Fruit fly (Drosophila melanogaster) whole organism, adult: ENCODE measurements around the gene CG8773.

Experiments used
- CG12768 ChIP-seq: fragments of 200-800 bp; sonication (Bioruptor generic); optimal IDR thresholded peaks from 2 replicates; lab custom pipeline; 2017; ENCODE audit warnings: missing biosample characterization, missing genetic modification characterization, mild to moderate bottlenecking, moderate library complexity, missing genetic modification reagents
- bab1 ChIP-seq: fragments of 200-800 bp; sonication (Bioruptor generic); optimal IDR thresholded peaks from 3 replicates; lab custom pipeline; 2019; ENCODE audit warnings: missing biosample characterization, mild to moderate bottlenecking, missing genetic modification characterization, moderate library complexity

dm6 chr3R:13298114-13298818 lies 3.7 kb downstream of the CG8773 start, which contains the start of gene CG8774:
- TF ChIP-seq bab1 (GFP tag; lab: Kevin White, UChicago) = no peak
- no peak for TF ChIP-seq CG12768 (GFP tag; lab: Kevin White, UChicago)
